Fruit fly (Drosophila melanogaster) whole organism, embryonic: Measurements from ENCODE around the gene CG9992.

ENCODE experiments used
- Atf-2 ChIP-seq: fragments of 200-800 bp; sonication (Bioruptor generic); optimal IDR thresholded peaks from 2 replicates; lab custom pipeline; 2016; ENCODE audit warnings: missing biosample characterization, missing genetic modification characterization
- B-H1 ChIP-seq: fragments of 200-800 bp; sonication (Bioruptor generic); IDR thresholded peaks from 3 replicates; pipeline ENCODE4 v1.3.6; 2022; ENCODE audit warnings: missing biosample characterization, missing genetic modification characterization
- C15 ChIP-seq: fragments of 200-800 bp; sonication (Bioruptor generic); IDR thresholded peaks from 3 replicates; pipeline ENCODE4 v1.3.6; 2022; ENCODE audit warnings: missing biosample characterization, missing genetic modification characterization
- CG11696 ChIP-seq: fragments of 200-800 bp; sonication (Bioruptor generic); IDR thresholded peaks from 2 replicates; pipeline ENCODE4 v1.3.6; 2022; ENCODE audit warnings: missing biosample characterization, missing genetic modification characterization
- CG12299 ChIP-seq: fragments of 200-800 bp; sonication (Bioruptor generic); optimal IDR thresholded peaks from 2 replicates; lab custom pipeline; 2018; ENCODE audit warnings: missing biosample characterization, mild to moderate bottlenecking, missing genetic modification characterization
- CG12659 ChIP-seq: fragments of 200-800 bp; sonication (Bioruptor generic); optimal IDR thresholded peaks from 3 replicates; lab custom pipeline; 2017; ENCODE audit warnings: mild to moderate bottlenecking, missing biosample characterization, missing genetic modification reagents, missing genetic modification characterization
- CG12769 ChIP-seq: fragments of 200-800 bp; sonication (Bioruptor generic); optimal IDR thresholded peaks from 2 replicates; lab custom pipeline; 2019; ENCODE audit warnings: missing biosample characterization, mild to moderate bottlenecking, missing genetic modification characterization, moderate library complexity
- CG17829 ChIP-seq: fragments of 200-800 bp; optimal IDR thresholded peaks from 2 replicates; lab custom pipeline; 2019; ENCODE audit warnings: missing biosample characterization, mild to moderate bottlenecking, missing genetic modification characterization, moderate library complexity
- CG2875 ChIP-seq: fragments of 200-800 bp; sonication (Bioruptor generic); optimal IDR thresholded peaks from 2 replicates; lab custom pipeline; 2017; ENCODE audit warnings: missing biosample characterization, mild to moderate bottlenecking, missing genetic modification characterization, missing genetic modification reagents
- CG30403 ChIP-seq: fragments of 200-800 bp; sonication (Bioruptor generic); optimal IDR thresholded peaks from 3 replicates; lab custom pipeline; 2016; ENCODE audit warnings: missing biosample characterization, missing genetic modification characterization
- CG31365 ChIP-seq: fragments of 200-800 bp; sonication (Bioruptor generic); optimal IDR thresholded peaks from 2 replicates; lab custom pipeline; 2018; ENCODE audit warnings: missing biosample characterization, mild to moderate bottlenecking, missing genetic modification characterization
- CG31441 ChIP-seq: fragments of 200-800 bp; sonication (Bioruptor generic); IDR thresholded peaks from 2 replicates; pipeline ENCODE4 v1.3.6; 2022; ENCODE audit warnings: missing biosample characterization, missing genetic modification characterization
- CG32532 ChIP-seq: fragments of 200-800 bp; sonication (Bioruptor generic); IDR thresholded peaks from 2 replicates; pipeline ENCODE4 v1.3.6; 2022; ENCODE audit warnings: missing biosample characterization, missing genetic modification characterization
- CG34422 ChIP-seq: fragments of 200-800 bp; sonication (Bioruptor generic); IDR thresholded peaks from 3 replicates; pipeline ENCODE4 v1.3.6; 2022; ENCODE audit warnings: missing biosample characterization, missing genetic modification characterization
- CG4282 ChIP-seq: fragments of 200-800 bp; sonication (Bioruptor generic); optimal IDR thresholded peaks from 2 replicates; lab custom pipeline; 2016; ENCODE audit warnings: missing biosample characterization, missing genetic modification characterization
- CG4328 ChIP-seq: fragments of 200-800 bp; sonication (Bioruptor generic); optimal IDR thresholded peaks from 3 replicates; lab custom pipeline; 2017; ENCODE audit warnings: missing biosample characterization, missing genetic modification reagents, missing genetic modification characterization
- CG6854 ChIP-seq: fragments of 200-800 bp; sonication (Bioruptor generic); optimal IDR thresholded peaks from 3 replicates; lab custom pipeline; 2017; ENCODE audit warnings: missing biosample characterization, mild to moderate bottlenecking, missing genetic modification characterization
- CG8290 ChIP-seq, 3 experiments: fragments of 200-800 bp; sonication (Bioruptor generic); optimal IDR thresholded peaks; 2 replicates each; lab custom pipeline; 2016 to 2019; ENCODE audit warnings: missing biosample characterization in 3 of 3, missing genetic modification characterization in 3 of 3, mild to moderate bottlenecking in 2 of 3, moderate library complexity in 1 of 3
- CG9727 ChIP-seq: fragments of 200-800 bp; sonication (Bioruptor generic); optimal IDR thresholded peaks from 3 replicates; lab custom pipeline; 2017; ENCODE audit warnings: missing biosample characterization, mild to moderate bottlenecking, missing genetic modification characterization
- Deaf1 ChIP-seq: fragments of 200-800 bp; optimal IDR thresholded peaks from 3 replicates; lab custom pipeline; 2019; ENCODE audit warnings: missing biosample characterization, mild to moderate bottlenecking, missing genetic modification characterization, moderate library complexity
- Gug ChIP-seq: fragments of 200-800 bp; sonication (Bioruptor generic); IDR thresholded peaks from 4 replicates; pipeline ENCODE4 v1.3.6; 2022; ENCODE audit warnings: missing biosample characterization, missing genetic modification characterization
- HHEX ChIP-seq: fragments of 200-800 bp; sonication (Bioruptor generic); optimal IDR thresholded peaks from 3 replicates; lab custom pipeline; 2017; ENCODE audit warnings: missing biosample characterization, mild to moderate bottlenecking, missing genetic modification characterization, missing genetic modification reagents
- Hr51 ChIP-seq, 2 experiments: fragments of 200-800 bp; sonication (Bioruptor generic); optimal IDR thresholded peaks; 2 replicates in 1 of 2; 3 replicates in 1 of 2; lab custom pipeline; 2016 to 2018; ENCODE audit warnings: missing biosample characterization in 2 of 2, missing genetic modification characterization in 2 of 2, mild to moderate bottlenecking in 1 of 2, moderate library complexity in 1 of 2
- Lhr ChIP-seq: fragments of 200-800 bp; sonication (Bioruptor generic); optimal IDR thresholded peaks from 3 replicates; lab custom pipeline; 2017; ENCODE audit warnings: mild to moderate bottlenecking, missing biosample characterization, missing genetic modification reagents, missing genetic modification characterization
- Meics ChIP-seq: fragments of 200-800 bp; sonication (Bioruptor generic); optimal IDR thresholded peaks from 2 replicates; lab custom pipeline; 2017; ENCODE audit warnings: missing biosample characterization, mild to moderate bottlenecking, missing genetic modification characterization
- Myb ChIP-seq: fragments of 200-800 bp; sonication (Bioruptor generic); optimal IDR thresholded peaks from 2 replicates; lab custom pipeline; 2016; ENCODE audit warnings: missing biosample characterization, missing genetic modification characterization
- NC2β ChIP-seq: fragments of 200-800 bp; sonication (Bioruptor generic); optimal IDR thresholded peaks from 2 replicates; lab custom pipeline; 2016; ENCODE audit warnings: missing biosample characterization, missing genetic modification characterization
- NFAT ChIP-seq: fragments of 200-800 bp; sonication (Bioruptor generic); IDR thresholded peaks from 2 replicates; pipeline ENCODE4 v1.3.6; 2022; ENCODE audit warnings: missing biosample characterization, missing genetic modification characterization
- Scr ChIP-seq: fragments of 200-800 bp; sonication (Bioruptor generic); IDR thresholded peaks from 2 replicates; pipeline ENCODE4 v1.3.6; 2022; ENCODE audit warnings: missing biosample characterization, missing genetic modification characterization; ENCODE audit not compliant: partially characterized antibody
- Sry-δ ChIP-seq: fragments of 200-800 bp; sonication (Bioruptor generic); optimal IDR thresholded peaks from 2 replicates; lab custom pipeline; 2016; ENCODE audit warnings: missing biosample characterization, missing genetic modification characterization
- aop ChIP-seq: fragments of 200-800 bp; sonication (Bioruptor generic); IDR thresholded peaks from 2 replicates; pipeline ENCODE4 v1.3.6; 2022; ENCODE audit warnings: missing biosample characterization, missing genetic modification characterization
- bsh ChIP-seq, 2 experiments: fragments of 200-800 bp; sonication (Bioruptor generic); optimal IDR thresholded peaks; 2 replicates each; lab custom pipeline; 2017 to 2018; ENCODE audit warnings: mild to moderate bottlenecking in 2 of 2, missing biosample characterization in 2 of 2, missing genetic modification characterization in 2 of 2, moderate library complexity in 1 of 2
- caup ChIP-seq: fragments of 200-800 bp; sonication (Bioruptor generic); optimal IDR thresholded peaks from 3 replicates; lab custom pipeline; 2017; ENCODE audit warnings: missing biosample characterization, mild to moderate bottlenecking, missing genetic modification characterization, moderate library complexity; ENCODE audit not compliant: severe bottlenecking
- cg ChIP-seq: fragments of 200-800 bp; sonication (Bioruptor generic); optimal IDR thresholded peaks from 3 replicates; lab custom pipeline; 2019; ENCODE audit warnings: missing biosample characterization, mild to moderate bottlenecking, missing genetic modification characterization, moderate library complexity
- ci ChIP-seq: fragments of 200-800 bp; sonication (Bioruptor generic); IDR thresholded peaks from 3 replicates; pipeline ENCODE4 v1.3.6; 2022; ENCODE audit warnings: missing biosample characterization, missing genetic modification characterization
- dm ChIP-seq: fragments of 200-800 bp; sonication (Bioruptor generic); optimal IDR thresholded peaks from 3 replicates; lab custom pipeline; 2016; ENCODE audit warnings: missing biosample characterization, missing genetic modification characterization
- eyg ChIP-seq: fragments of 200-800 bp; sonication (Bioruptor generic); optimal IDR thresholded peaks from 3 replicates; lab custom pipeline; 2016; ENCODE audit warnings: missing biosample characterization, missing genetic modification characterization
- gro ChIP-seq: fragments of 200-800 bp; sonication (Bioruptor generic); optimal IDR thresholded peaks from 2 replicates; lab custom pipeline; 2016; ENCODE audit warnings: missing biosample characterization, missing genetic modification characterization
- lbe ChIP-seq: fragments of 200-800 bp; sonication (Bioruptor generic); optimal IDR thresholded peaks from 2 replicates; lab custom pipeline; 2016; ENCODE audit warnings: missing biosample characterization, mild to moderate bottlenecking, missing genetic modification characterization
- nerfin-2 ChIP-seq: fragments of 200-800 bp; sonication (Bioruptor generic); IDR thresholded peaks from 2 replicates; pipeline ENCODE4 v1.3.6; 2022; ENCODE audit warnings: missing biosample characterization, missing genetic modification characterization; ENCODE audit not compliant: partially characterized antibody
- sob ChIP-seq: fragments of 200-800 bp; sonication (Bioruptor generic); IDR thresholded peaks from 2 replicates; pipeline ENCODE4 v1.3.6; 2022; ENCODE audit warnings: missing biosample characterization, missing genetic modification characterization
- sqz ChIP-seq: fragments of 200-800 bp; sonication (Bioruptor generic); optimal IDR thresholded peaks from 3 replicates; lab custom pipeline; 2018; ENCODE audit warnings: missing biosample characterization, mild to moderate bottlenecking, missing genetic modification characterization
- sug ChIP-seq: fragments of 200-800 bp; optimal IDR thresholded peaks from 2 replicates; lab custom pipeline; 2019; ENCODE audit warnings: missing biosample characterization, mild to moderate bottlenecking, missing genetic modification characterization, moderate library complexity
- tin ChIP-seq: fragments of 200-800 bp; sonication (Bioruptor generic); optimal IDR thresholded peaks from 3 replicates; lab custom pipeline; 2016; ENCODE audit warnings: missing biosample characterization, missing genetic modification characterization
- trh ChIP-seq: fragments of 200-800 bp; sonication (Bioruptor generic); optimal IDR thresholded peaks from 2 replicates; lab custom pipeline; 2016; ENCODE audit warnings: missing biosample characterization, missing genetic modification characterization
- tx ChIP-seq: fragments of 200-800 bp; sonication (Bioruptor generic); optimal IDR thresholded peaks from 2 replicates; lab custom pipeline; 2016; ENCODE audit warnings: missing biosample characterization, missing genetic modification characterization
- vfl ChIP-seq: fragments of 200-800 bp; sonication (Bioruptor generic); optimal IDR thresholded peaks from 2 replicates; lab custom pipeline; 2016; ENCODE audit warnings: missing biosample characterization, missing genetic modification characterization

CG9992 gene

dm6 chrX:16423125-16423509, 38.4 kb upstream of the CG9992 start (continued):
- no peak for TF ChIP-seq B-H1 (GFP tag; lab: Robert Waterston, UW)
- TF ChIP-seq Atf-2 (GFP tag; lab: Kevin White, UChicago): no peak
- no peak for TF ChIP-seq CG9727
- TF ChIP-seq ci (GFP tag; lab: Robert Waterston, UW): peak; percentile 51; the same call in 1 of the 3 replicates
- TF ChIP-seq cg (GFP tag; lab: Kevin White, UChicago): peak; percentile 16
- TF ChIP-seq CG31441: no peak
- no peak for TF ChIP-seq Hr51 (GFP tag; optimal IDR thresholded peaks at IDR 0.05; lab: Kevin White, UChicago)

dm6 chrX:16422466-16423124, 37.9 kb upstream of the CG9992 start, which contains the start of gene hang:
hang (plus strand) TSS chrX:16422831.
- TF ChIP-seq sug (tag; lab: Kevin White, UChicago): peak; percentile 19
- TF ChIP-seq CG4328 (GFP tag; lab: Kevin White, UChicago): no peak
- peak; percentile 29 for TF ChIP-seq CG8290 (GFP tag; optimal IDR thresholded peaks at IDR 0.05; lab: Kevin White, UChicago)
- peak in 1 of 2 experiments; percentile 80 for TF ChIP-seq CG8290 (tag; optimal IDR thresholded peaks at IDR 0.05; lab: Kevin White, UChicago)
- TF ChIP-seq vfl: no peak
- TF ChIP-seq CG11696: no peak
- TF ChIP-seq aop (GFP tag; lab: Robert Waterston, UW): no peak
- peak; percentile 39 for TF ChIP-seq nerfin-2 (GFP tag; lab: Robert Waterston, UW)
- peak; percentile 47 for TF ChIP-seq sqz (GFP tag; lab: Kevin White, UChicago)
- TF ChIP-seq CG6854: peak; percentile 66
- TF ChIP-seq CG31365: peak; percentile 7
- TF ChIP-seq tx: no peak
- peak; percentile 3 for TF ChIP-seq dm (GFP tag; lab: Kevin White, UChicago)
- TF ChIP-seq Lhr (GFP tag; lab: Kevin White, UChicago): peak; percentile 64
- peak; percentile 47 for TF ChIP-seq Deaf1 (tag; lab: Kevin White, UChicago)
- no peak for TF ChIP-seq B-H1 (GFP tag; lab: Robert Waterston, UW)
- peak; percentile 57 for TF ChIP-seq sob
- TF ChIP-seq trh (GFP tag; lab: Kevin White, UChicago): no peak
- TF ChIP-seq bsh (GFP tag; optimal IDR thresholded peaks at IDR 0.05; lab: Kevin White, UChicago): peak in 1 of 2 experiments; percentile 0
- peak; percentile 31; the same call in 1 of the 4 replicates for TF ChIP-seq Gug (GFP tag; lab: Robert Waterston, UW)
- TF ChIP-seq Myb (GFP tag; lab: Kevin White, UChicago): peak; percentile 39
- peak; percentile 36 for TF ChIP-seq CG30403
- TF ChIP-seq NC2β (GFP tag; lab: Kevin White, UChicago): peak; percentile 66
- peak; percentile 37 for TF ChIP-seq eyg (GFP tag; lab: Kevin White, UChicago)
- TF ChIP-seq lbe (GFP tag; lab: Kevin White, UChicago): peak; percentile 40
- TF ChIP-seq CG12659: peak; percentile 85
- peak; percentile 77 for TF ChIP-seq Scr (GFP tag; lab: Robert Waterston, UW)
- peak; percentile 65 for TF ChIP-seq gro
- peak; percentile 23 for TF ChIP-seq Meics (GFP tag; lab: Kevin White, UChicago)
- no peak for TF ChIP-seq C15 (GFP tag; lab: Robert Waterston, UW)
- TF ChIP-seq CG32532 (GFP tag; lab: Robert Waterston, UW): peak; percentile 54
- TF ChIP-seq Hr51 (GFP tag; optimal IDR thresholded peaks at IDR 0.05; lab: Kevin White, UChicago): peak in 1 of 2 experiments; percentile 56
- TF ChIP-seq CG9727: peak; percentile 16
- TF ChIP-seq HHEX (GFP tag; lab: Kevin White, UChicago): peak; percentile 56
- TF ChIP-seq CG12769 (tag; lab: Kevin White, UChicago): peak; percentile 65
- TF ChIP-seq CG34422 (GFP tag; lab: Robert Waterston, UW): 0 out of 3 replicates have a peak, but pooled peaks have one; percentile 41
- TF ChIP-seq CG17829 (tag; lab: Kevin White, UChicago): peak; percentile 53
- peak; percentile 39 for TF ChIP-seq CG4282 (GFP tag; lab: Kevin White, UChicago)
- TF ChIP-seq caup: peak; percentile 58
- peak; percentile 66 for TF ChIP-seq NFAT (GFP tag; lab: Robert Waterston, UW)
- no peak for TF ChIP-seq tin (GFP tag; lab: Kevin White, UChicago)
- TF ChIP-seq CG2875 (GFP tag; lab: Kevin White, UChicago): peak; percentile 6
- TF ChIP-seq Sry-δ: peak; percentile 95
- peak; percentile 77 for TF ChIP-seq CG12299 (tag; lab: Kevin White, UChicago)
